Worm (Caenorhabditis elegans) whole organism, early embryonic: Measurements from ENCODE around the gene T03F6.3.

Experiments used
- F13C5.2 ChIP-seq: sonication (generic microtip); optimal IDR thresholded peaks from 2 replicates; lab custom pipeline; 2017; ENCODE audit warnings: mild to moderate bottlenecking, missing genetic modification characterization, inconsistent platforms, missing compliant biosample characterization
- ama-1 ChIP-seq: fragments of 150-350 bp; optimal IDR thresholded peaks from 2 replicates; lab custom pipeline; 2014
- ceh-13 ChIP-seq: fragments of 200-800 bp; sonication (Bioruptor generic); optimal IDR thresholded peaks from 2 replicates; lab custom pipeline; 2018; ENCODE audit warnings: mild to moderate bottlenecking, missing genetic modification characterization, missing compliant biosample characterization
- pes-1 ChIP-seq: fragments of 200-800 bp; sonication (Bioruptor generic); IDR thresholded peaks from 2 replicates; pipeline ENCODE4 v1.3.6; 2022; ENCODE audit warnings: missing genetic modification reagents, missing genetic modification characterization, missing compliant biosample characterization
- tbx-37 ChIP-seq: fragments of 200-800 bp; sonication (Bioruptor generic); conservative IDR thresholded peaks from 2 replicates; pipeline ENCODE4 v1.3.6; 2022; ENCODE audit warnings: missing genetic modification reagents, missing genetic modification characterization, missing compliant biosample characterization

ce11 chrIII:13339672-13340071, 49.5 kb upstream of the T03F6.3 start, which contains the start of gene F53A2.3:
- no peak for TF ChIP-seq pes-1
- no peak for TF ChIP-seq ceh-13 (GFP tag; lab: Kevin White, UChicago)
- TF ChIP-seq F13C5.2 (tag; lab: Kevin White, UChicago), result no peak
- TF ChIP-seq ama-1 (lab: Kevin White, UChicago), result no peak
- no peak for TF ChIP-seq tbx-37 (GFP tag; lab: Robert Waterston, UW)
